Fruit fly (Drosophila melanogaster): ENCODE measurements around the gene Tengl3.

- TF ChIP-seq CG8478 (optimal IDR thresholded peaks at IDR 0.05) (no peak), CTCF (optimal IDR thresholded peaks at IDR 0.05) (no peak)
Observed at dm6 chr2L:2216065-2216464, 22.0 kb downstream of the Tengl3 start, which contains the start of gene daed.
